Fruit fly (Drosophila melanogaster) whole organism, wandering third instar larva: Measurements from ENCODE around the gene Sbds.

Experiments used
- Abd-B ChIP-seq: fragments of >200 bp; optimal IDR thresholded peaks from 2 replicates; lab custom pipeline; 2017; ENCODE audit warnings: missing biosample characterization, missing genetic modification characterization
- Dfd ChIP-seq: fragments of >200 bp; optimal IDR thresholded peaks from 2 replicates; lab custom pipeline; 2017; ENCODE audit warnings: missing biosample characterization, missing genetic modification characterization
- Dif ChIP-seq: fragments of 200-275, 200-300 bp; sonication (Bioruptor generic); optimal IDR thresholded peaks from 2 replicates; lab custom pipeline; 2018; ENCODE audit warnings: missing biosample characterization, missing genetic modification characterization; ENCODE audit not compliant: partially characterized antibody
- brk ChIP-seq: fragments of 200-800 bp; sonication (Bioruptor generic); optimal IDR thresholded peaks from 2 replicates; lab custom pipeline; 2016; ENCODE audit warnings: missing biosample characterization, mild to moderate bottlenecking, missing genetic modification characterization
- dmrt93B ChIP-seq: fragments of 200-800 bp; sonication (Bioruptor generic); optimal IDR thresholded peaks from 2 replicates; lab custom pipeline; 2018; ENCODE audit warnings: missing biosample characterization, mild to moderate bottlenecking, missing genetic modification characterization
- h ChIP-seq: fragments of 200-800 bp; sonication (Bioruptor generic); optimal IDR thresholded peaks from 3 replicates; lab custom pipeline; 2016; ENCODE audit warnings: missing biosample characterization, mild to moderate bottlenecking, missing genetic modification characterization
- rgr ChIP-seq: fragments of 200-800 bp; sonication (Bioruptor generic); optimal IDR thresholded peaks from 3 replicates; lab custom pipeline; 2016; ENCODE audit warnings: missing biosample characterization, mild to moderate bottlenecking, missing genetic modification characterization
- sage ChIP-seq: fragments of 200-800 bp; sonication (Bioruptor generic); optimal IDR thresholded peaks from 2 replicates; lab custom pipeline; 2016; ENCODE audit warnings: missing biosample characterization, mild to moderate bottlenecking, missing genetic modification characterization
- sv ChIP-seq: fragments of 200-800 bp; sonication (Bioruptor generic); optimal IDR thresholded peaks from 3 replicates; lab custom pipeline; 2016; ENCODE audit warnings: missing biosample characterization, missing genetic modification characterization
- usp ChIP-seq: fragments of >200 bp; optimal IDR thresholded peaks from 2 replicates; lab custom pipeline; 2017; ENCODE audit warnings: missing biosample characterization, missing genetic modification characterization

- TF ChIP-seq sage (GFP tag; lab: Kevin White, UChicago) (no peak), sv (GFP tag; lab: Kevin White, UChicago) (no peak), usp (no peak), brk (GFP tag; lab: Kevin White, UChicago) (no peak), Dif (GFP tag; lab: Kevin White, UChicago) (no peak), Dfd (no peak), Abd-B (no peak), rgr (GFP tag; lab: Kevin White, UChicago) (no peak), dmrt93B (no peak), h (GFP tag; lab: Kevin White, UChicago) (no peak)
Observed at dm6 chr3L:6705865-6706264, 46.8 kb upstream of the Sbds start.
